Worm (Caenorhabditis elegans) whole organism, L4 larva: ENCODE data around the gene B0303.16.
A peak's percentile ranks its signal among the peaks of the same experiment; 100 is the strongest.

ENCODE experiments used
- Y5F2A.4 ChIP-seq: fragments of 200-800 bp; sonication (Bioruptor generic); optimal IDR thresholded peaks from 2 replicates; lab custom pipeline; 2018; ENCODE audit warnings: mild to moderate bottlenecking, missing genetic modification characterization, missing compliant biosample characterization
- ZK546.5 ChIP-seq, 2 experiments: sonication (generic microtip); optimal IDR thresholded peaks; 2 replicates each; lab custom pipeline; 2017; ENCODE audit warnings: missing biosample characterization in 2 of 2, missing genetic modification characterization in 2 of 2
- aly-2 ChIP-seq: sonication (generic microtip); optimal IDR thresholded peaks from 2 replicates; lab custom pipeline; 2018; ENCODE audit warnings: missing biosample characterization, missing genetic modification characterization
- ctbp-1 ChIP-seq: fragments of 200-800 bp; sonication (Bioruptor generic); IDR thresholded peaks from 2 replicates; pipeline ENCODE4 v1.3.6; 2022; ENCODE audit warnings: missing genetic modification reagents, missing genetic modification characterization, missing compliant biosample characterization
- daf-12 ChIP-seq: fragments of 150-350 bp; optimal IDR thresholded peaks from 2 replicates; lab custom pipeline; 2014; ENCODE audit warnings: missing biosample characterization, missing genetic modification reagents, missing genetic modification characterization
- egl-27 ChIP-seq: sonication (generic microtip); optimal IDR thresholded peaks from 3 replicates; lab custom pipeline; 2017; ENCODE audit warnings: missing biosample characterization, missing genetic modification reagents, missing genetic modification characterization

DNA sequence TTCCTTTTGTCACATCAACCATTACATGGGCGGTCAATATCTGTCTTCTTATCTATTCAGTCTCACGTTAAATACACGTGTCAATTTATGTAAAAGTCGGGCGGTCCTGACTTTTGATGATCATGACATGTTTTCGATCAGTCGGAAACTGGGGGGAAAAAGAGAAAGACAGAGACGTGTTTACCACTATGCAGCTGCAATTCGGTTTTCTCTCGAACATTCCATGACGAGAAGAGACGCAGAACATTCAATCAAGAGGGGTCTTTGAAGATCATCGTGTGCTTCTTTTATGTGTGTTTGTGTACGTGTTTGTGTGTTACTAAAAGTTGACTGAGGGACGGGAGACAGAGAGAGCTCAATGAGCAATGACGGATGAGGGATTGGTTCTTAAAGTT is 46.5 kb upstream of the B0303.16 start:
- TF ChIP-seq ZK546.5 (tag; optimal IDR thresholded peaks at IDR 0.05; lab: Kevin White, UChicago) (no peak), egl-27 (tag; lab: Kevin White, UChicago) (peak; percentile 68), aly-2 (tag; lab: Kevin White, UChicago) (no peak), ctbp-1 (GFP tag; lab: Robert Waterston, UW) (peak; percentile 71), Y5F2A.4 (GFP tag; lab: Kevin White, UChicago) (no peak), daf-12 (tag; lab: Kevin White, UChicago) (no peak)
